Fruit fly (Drosophila melanogaster) whole organism, adult: ENCODE results near the gene Fie.

ENCODE experiments used
- CG11617 ChIP-seq: fragments of 200-800 bp; sonication (Bioruptor generic); optimal IDR thresholded peaks from 2 replicates; lab custom pipeline; 2017; ENCODE audit warnings: mild to moderate bottlenecking, missing biosample characterization, missing genetic modification reagents, missing genetic modification characterization
- CG12768 ChIP-seq: fragments of 200-800 bp; sonication (Bioruptor generic); optimal IDR thresholded peaks from 2 replicates; lab custom pipeline; 2017; ENCODE audit warnings: missing biosample characterization, missing genetic modification characterization, mild to moderate bottlenecking, moderate library complexity, missing genetic modification reagents
- CG14711 ChIP-seq: fragments of 200-800 bp; sonication (Bioruptor generic); optimal IDR thresholded peaks from 2 replicates; lab custom pipeline; 2018; ENCODE audit warnings: missing biosample characterization, mild to moderate bottlenecking, missing genetic modification characterization, moderate library complexity
- CG1620 ChIP-seq: fragments of 200-800 bp; sonication (Bioruptor generic); optimal IDR thresholded peaks from 2 replicates; lab custom pipeline; 2016; ENCODE audit warnings: missing biosample characterization, missing genetic modification characterization
- CG33017 ChIP-seq: fragments of 200-800 bp; sonication (Bioruptor generic); optimal IDR thresholded peaks from 2 replicates; lab custom pipeline; 2018; ENCODE audit warnings: missing biosample characterization, mild to moderate bottlenecking, missing genetic modification characterization, moderate library complexity
- CG5204 ChIP-seq: fragments of 200-800 bp; sonication (Bioruptor generic); optimal IDR thresholded peaks from 2 replicates; lab custom pipeline; 2016; ENCODE audit warnings: missing biosample characterization, missing genetic modification characterization
- CG7045 ChIP-seq: fragments of 200-800 bp; sonication (Bioruptor generic); optimal IDR thresholded peaks from 2 replicates; lab custom pipeline; 2017; ENCODE audit warnings: missing biosample characterization, mild to moderate bottlenecking, missing genetic modification characterization
- CG7101 ChIP-seq: fragments of 200-800 bp; sonication (Bioruptor generic); optimal IDR thresholded peaks from 2 replicates; lab custom pipeline; 2018; ENCODE audit warnings: missing biosample characterization, mild to moderate bottlenecking, missing genetic modification characterization, moderate library complexity
- Clk ChIP-seq: fragments of 200-800 bp; sonication (Bioruptor generic); optimal IDR thresholded peaks from 2 replicates; lab custom pipeline; 2017; ENCODE audit warnings: missing biosample characterization, missing genetic modification characterization
- Crg-1 ChIP-seq: fragments of 200-800 bp; sonication (Bioruptor generic); optimal IDR thresholded peaks from 2 replicates; lab custom pipeline; 2016; ENCODE audit warnings: missing biosample characterization, missing genetic modification characterization
- Hr96 ChIP-seq: fragments of 200-800 bp; sonication (Bioruptor generic); optimal IDR thresholded peaks from 2 replicates; lab custom pipeline; 2016; ENCODE audit warnings: missing biosample characterization, missing genetic modification characterization
- Mnt ChIP-seq: fragments of 200-800 bp; sonication (Bioruptor generic); optimal IDR thresholded peaks from 2 replicates; lab custom pipeline; 2016; ENCODE audit warnings: missing biosample characterization, mild to moderate bottlenecking, missing genetic modification characterization
- bab1 ChIP-seq: fragments of 200-800 bp; sonication (Bioruptor generic); optimal IDR thresholded peaks from 3 replicates; lab custom pipeline; 2019; ENCODE audit warnings: missing biosample characterization, mild to moderate bottlenecking, missing genetic modification characterization, moderate library complexity
- cic ChIP-seq: fragments of 200-800 bp; sonication (Bioruptor generic); optimal IDR thresholded peaks from 2 replicates; lab custom pipeline; 2017; ENCODE audit warnings: missing biosample characterization, mild to moderate bottlenecking, missing genetic modification characterization, moderate library complexity
- cnc ChIP-seq, 2 experiments: fragments of >200 bp; optimal IDR thresholded peaks; 2 replicates each; lab custom pipeline; 2017
- kay ChIP-seq: fragments of 200-800 bp; sonication (Bioruptor generic); peaks from one replicate; lab custom pipeline; 2016; ENCODE audit warnings: missing biosample characterization, missing genetic modification characterization, borderline replicate concordance
- ovo ChIP-seq: fragments of 200-800 bp; sonication (Bioruptor generic); optimal IDR thresholded peaks from 2 replicates; lab custom pipeline; 2016; ENCODE audit warnings: missing biosample characterization, missing genetic modification characterization
- pad ChIP-seq: fragments of 200-800 bp; sonication (Bioruptor generic); optimal IDR thresholded peaks from 3 replicates; lab custom pipeline; 2017; ENCODE audit warnings: missing biosample characterization, missing genetic modification characterization, mild to moderate bottlenecking, moderate library complexity, missing genetic modification reagents
- tj ChIP-seq: fragments of 200-800 bp; sonication (Bioruptor generic); optimal IDR thresholded peaks from 3 replicates; lab custom pipeline; 2017; ENCODE audit warnings: missing biosample characterization, mild to moderate bottlenecking, missing genetic modification characterization, moderate library complexity
- toe ChIP-seq: fragments of 200-800 bp; sonication (Bioruptor generic); optimal IDR thresholded peaks from 2 replicates; lab custom pipeline; 2016; ENCODE audit warnings: missing biosample characterization, missing genetic modification characterization

Fie gene

dm6 chr3L:3892154-3892624 is at the start of gene Fie:
Gene Fie (plus strand): TSS chr3L:3892574.
- peak; percentile 58 for TF ChIP-seq CG5204 (GFP tag; lab: Kevin White, UChicago)
- TF ChIP-seq kay: peak; percentile 47
- no peak for TF ChIP-seq bab1
- peak; percentile 32 for TF ChIP-seq toe (GFP tag; lab: Kevin White, UChicago)
- no peak for TF ChIP-seq CG14711 (tag; lab: Kevin White, UChicago)
- peak; percentile 63 for TF ChIP-seq CG33017 (tag; lab: Kevin White, UChicago)
- peak; percentile 4 for TF ChIP-seq CG11617
- TF ChIP-seq cic (GFP tag; lab: Kevin White, UChicago): peak; percentile 2

- TF ChIP-seq CG7045 (GFP tag; lab: Kevin White, UChicago) (no peak), bab1 (no peak), cnc (optimal IDR thresholded peaks at IDR 0.05; lab: Kevin White, UChicago) (no peak), CG11617 (no peak), Clk (GFP tag; lab: Kevin White, UChicago) (no peak), toe (GFP tag; lab: Kevin White, UChicago) (no peak), CG7101 (tag; lab: Kevin White, UChicago) (no peak), tj (GFP tag; lab: Kevin White, UChicago) (no peak), Mnt (GFP tag; lab: Kevin White, UChicago) (no peak), cic (GFP tag; lab: Kevin White, UChicago) (no peak), Hr96 (GFP tag; lab: Kevin White, UChicago) (no peak), CG5204 (GFP tag; lab: Kevin White, UChicago) (no peak), pad (GFP tag; lab: Kevin White, UChicago) (no peak), CG33017 (tag; lab: Kevin White, UChicago) (no peak), Crg-1 (no peak), CG1620 (GFP tag; lab: Kevin White, UChicago) (no peak), kay (no peak), CG14711 (tag; lab: Kevin White, UChicago) (no peak), ovo (GFP tag; lab: Kevin White, UChicago) (no peak)
Measured at dm6 chr3L:3842981-3843701, 49.2 kb upstream of the Fie start.

- TF ChIP-seq cic (GFP tag; lab: Kevin White, UChicago): no peak
Measured at dm6 chr3L:3845815-3846375, 46.5 kb upstream of the Fie start, which contains the start of gene Awh. Gene Awh (plus strand): TSS chr3L:3846206.

- TF ChIP-seq toe (GFP tag; lab: Kevin White, UChicago): no peak
- TF ChIP-seq pad (GFP tag; lab: Kevin White, UChicago): no peak
- no peak for TF ChIP-seq bab1
- TF ChIP-seq CG5204 (GFP tag; lab: Kevin White, UChicago): no peak
- TF ChIP-seq CG12768 (GFP tag; lab: Kevin White, UChicago): no peak
- TF ChIP-seq cic (GFP tag; lab: Kevin White, UChicago): no peak
- no peak for TF ChIP-seq Hr96 (GFP tag; lab: Kevin White, UChicago)
- no peak for TF ChIP-seq Mnt (GFP tag; lab: Kevin White, UChicago)
- no peak for TF ChIP-seq Clk (GFP tag; lab: Kevin White, UChicago)
- TF ChIP-seq CG14711 (tag; lab: Kevin White, UChicago): no peak
- TF ChIP-seq tj (GFP tag; lab: Kevin White, UChicago): no peak
- TF ChIP-seq CG7045 (GFP tag; lab: Kevin White, UChicago): no peak
Measured at dm6 chr3L:3847810-3848326, 44.5 kb upstream of the Fie start.

- no peak for TF ChIP-seq CG1620 (GFP tag; lab: Kevin White, UChicago)
- TF ChIP-seq CG5204 (GFP tag; lab: Kevin White, UChicago): no peak
- no peak for TF ChIP-seq cic (GFP tag; lab: Kevin White, UChicago)
- TF ChIP-seq Hr96 (GFP tag; lab: Kevin White, UChicago): no peak
- no peak for TF ChIP-seq kay
- TF ChIP-seq tj (GFP tag; lab: Kevin White, UChicago): no peak
- TF ChIP-seq CG7045 (GFP tag; lab: Kevin White, UChicago): no peak
- TF ChIP-seq cnc (optimal IDR thresholded peaks at IDR 0.05; lab: Kevin White, UChicago): no peak
- TF ChIP-seq CG11617: no peak
- no peak for TF ChIP-seq toe (GFP tag; lab: Kevin White, UChicago)
- TF ChIP-seq CG33017 (tag; lab: Kevin White, UChicago): no peak
- no peak for TF ChIP-seq Crg-1
- no peak for TF ChIP-seq pad (GFP tag; lab: Kevin White, UChicago)
- TF ChIP-seq CG14711 (tag; lab: Kevin White, UChicago): no peak
- no peak for TF ChIP-seq Clk (GFP tag; lab: Kevin White, UChicago)
- TF ChIP-seq CG7101 (tag; lab: Kevin White, UChicago): no peak
- TF ChIP-seq Mnt (GFP tag; lab: Kevin White, UChicago): no peak
- TF ChIP-seq CG12768 (GFP tag; lab: Kevin White, UChicago): no peak
- no peak for TF ChIP-seq bab1
Measured at dm6 chr3L:3848687-3849270, 43.6 kb upstream of the Fie start.
